Fruit fly (Drosophila melanogaster) whole organism: Measurements from ENCODE around the gene Krn.

Experiments used
- CG8478 ChIP-seq: fragments of >200 bp; optimal IDR thresholded peaks from 2 replicates; lab custom pipeline; 2018; ENCODE audit warnings: inconsistent platforms
- Dll ChIP-seq: fragments of >200 bp; optimal IDR thresholded peaks from 2 replicates; lab custom pipeline; 2017
- EcR ChIP-seq, 2 experiments: fragments of >200 bp; optimal IDR thresholded peaks; 2 replicates each; lab custom pipeline; 2017; ENCODE audit warnings: missing biosample characterization in 2 of 2, missing genetic modification characterization in 2 of 2, missing genetic modification reagents in 2 of 2
- pan ChIP-seq: fragments of >200 bp; optimal IDR thresholded peaks from 2 replicates; lab custom pipeline; 2017
- psq ChIP-seq: fragments of >200 bp; optimal IDR thresholded peaks from 2 replicates; lab custom pipeline; 2017
- usp ChIP-seq: fragments of >200 bp; optimal IDR thresholded peaks from 2 replicates; lab custom pipeline; 2017; ENCODE audit warnings: missing biosample characterization, missing genetic modification characterization, mixed read lengths

dm6 chr3L:17656716-17657395, 2.8 kb upstream of the Krn start:
- TF ChIP-seq usp (no peak), pan (no peak), CG8478 (lab: Kevin White, UChicago) (no peak), psq (no peak), Dll (lab: Kevin White, UChicago) (no peak), EcR (GFP tag; optimal IDR thresholded peaks at IDR 0.05; lab: Kevin White, UChicago) (no peak)
